Fruit fly (Drosophila melanogaster) whole organism, adult: ENCODE data around the gene CG42821.

Experiments used
- CG11617 ChIP-seq: fragments of 200-800 bp; sonication (Bioruptor generic); optimal IDR thresholded peaks from 2 replicates; lab custom pipeline; 2017; ENCODE audit warnings: mild to moderate bottlenecking, missing biosample characterization, missing genetic modification reagents, missing genetic modification characterization
- CG12768 ChIP-seq: fragments of 200-800 bp; sonication (Bioruptor generic); optimal IDR thresholded peaks from 2 replicates; lab custom pipeline; 2017; ENCODE audit warnings: missing biosample characterization, missing genetic modification characterization, mild to moderate bottlenecking, moderate library complexity, missing genetic modification reagents
- CG14711 ChIP-seq: fragments of 200-800 bp; sonication (Bioruptor generic); optimal IDR thresholded peaks from 2 replicates; lab custom pipeline; 2018; ENCODE audit warnings: missing biosample characterization, mild to moderate bottlenecking, missing genetic modification characterization, moderate library complexity
- CG1620 ChIP-seq: fragments of 200-800 bp; sonication (Bioruptor generic); optimal IDR thresholded peaks from 2 replicates; lab custom pipeline; 2016; ENCODE audit warnings: missing biosample characterization, missing genetic modification characterization
- CG33017 ChIP-seq: fragments of 200-800 bp; sonication (Bioruptor generic); optimal IDR thresholded peaks from 2 replicates; lab custom pipeline; 2018; ENCODE audit warnings: missing biosample characterization, mild to moderate bottlenecking, missing genetic modification characterization, moderate library complexity
- CG5204 ChIP-seq: fragments of 200-800 bp; sonication (Bioruptor generic); optimal IDR thresholded peaks from 2 replicates; lab custom pipeline; 2016; ENCODE audit warnings: missing biosample characterization, missing genetic modification characterization
- CG7045 ChIP-seq: fragments of 200-800 bp; sonication (Bioruptor generic); optimal IDR thresholded peaks from 2 replicates; lab custom pipeline; 2017; ENCODE audit warnings: missing biosample characterization, mild to moderate bottlenecking, missing genetic modification characterization
- CG7101 ChIP-seq: fragments of 200-800 bp; sonication (Bioruptor generic); optimal IDR thresholded peaks from 2 replicates; lab custom pipeline; 2018; ENCODE audit warnings: missing biosample characterization, mild to moderate bottlenecking, missing genetic modification characterization, moderate library complexity
- Clk ChIP-seq: fragments of 200-800 bp; sonication (Bioruptor generic); optimal IDR thresholded peaks from 2 replicates; lab custom pipeline; 2017; ENCODE audit warnings: missing biosample characterization, missing genetic modification characterization
- Crg-1 ChIP-seq: fragments of 200-800 bp; sonication (Bioruptor generic); optimal IDR thresholded peaks from 2 replicates; lab custom pipeline; 2016; ENCODE audit warnings: missing biosample characterization, missing genetic modification characterization
- Hr96 ChIP-seq: fragments of 200-800 bp; sonication (Bioruptor generic); optimal IDR thresholded peaks from 2 replicates; lab custom pipeline; 2016; ENCODE audit warnings: missing biosample characterization, missing genetic modification characterization
- Mnt ChIP-seq: fragments of 200-800 bp; sonication (Bioruptor generic); optimal IDR thresholded peaks from 2 replicates; lab custom pipeline; 2016; ENCODE audit warnings: missing biosample characterization, mild to moderate bottlenecking, missing genetic modification characterization
- bab1 ChIP-seq: fragments of 200-800 bp; sonication (Bioruptor generic); optimal IDR thresholded peaks from 3 replicates; lab custom pipeline; 2019; ENCODE audit warnings: missing biosample characterization, mild to moderate bottlenecking, missing genetic modification characterization, moderate library complexity
- cic ChIP-seq: fragments of 200-800 bp; sonication (Bioruptor generic); optimal IDR thresholded peaks from 2 replicates; lab custom pipeline; 2017; ENCODE audit warnings: missing biosample characterization, mild to moderate bottlenecking, missing genetic modification characterization, moderate library complexity
- cnc ChIP-seq, 2 experiments: fragments of >200 bp; optimal IDR thresholded peaks; 2 replicates each; lab custom pipeline; 2017
- kay ChIP-seq: fragments of 200-800 bp; sonication (Bioruptor generic); peaks from one replicate; lab custom pipeline; 2016; ENCODE audit warnings: missing biosample characterization, missing genetic modification characterization, borderline replicate concordance
- ovo ChIP-seq: fragments of 200-800 bp; sonication (Bioruptor generic); optimal IDR thresholded peaks from 2 replicates; lab custom pipeline; 2016; ENCODE audit warnings: missing biosample characterization, missing genetic modification characterization
- pad ChIP-seq: fragments of 200-800 bp; sonication (Bioruptor generic); optimal IDR thresholded peaks from 3 replicates; lab custom pipeline; 2017; ENCODE audit warnings: missing biosample characterization, missing genetic modification characterization, mild to moderate bottlenecking, moderate library complexity, missing genetic modification reagents
- tj ChIP-seq: fragments of 200-800 bp; sonication (Bioruptor generic); optimal IDR thresholded peaks from 3 replicates; lab custom pipeline; 2017; ENCODE audit warnings: missing biosample characterization, mild to moderate bottlenecking, missing genetic modification characterization, moderate library complexity
- toe ChIP-seq: fragments of 200-800 bp; sonication (Bioruptor generic); optimal IDR thresholded peaks from 2 replicates; lab custom pipeline; 2016; ENCODE audit warnings: missing biosample characterization, missing genetic modification characterization

CG42821 gene

DNA sequence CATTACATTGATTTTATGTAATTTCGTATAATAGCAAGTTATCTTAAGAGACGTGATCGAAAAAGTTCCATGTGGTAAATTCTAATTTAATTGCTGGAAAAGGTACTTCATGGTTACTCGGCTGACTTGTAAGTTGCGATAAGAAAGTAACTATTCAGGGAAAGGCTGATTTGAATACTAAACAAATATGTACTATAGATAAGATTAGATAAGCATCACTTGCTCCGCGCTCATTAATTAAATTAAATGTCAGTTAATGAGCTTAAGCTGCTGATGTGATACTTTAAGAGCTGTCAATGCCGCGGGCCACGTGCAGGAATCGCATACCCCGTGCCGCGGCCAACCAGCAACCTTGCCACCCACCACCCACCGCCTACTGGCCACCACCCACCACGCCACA is 12.8 kb upstream of the CG42821 start:
- TF ChIP-seq cic (GFP tag; lab: Kevin White, UChicago), result peak; percentile 21
- TF ChIP-seq kay, result peak; percentile 25
- peak; percentile 44 for TF ChIP-seq CG33017
- no peak for TF ChIP-seq CG1620 (GFP tag; lab: Kevin White, UChicago)
- TF ChIP-seq CG7101 (tag; lab: Kevin White, UChicago), result peak; percentile 16

- peak; percentile 30 for TF ChIP-seq pad (GFP tag; lab: Kevin White, UChicago)
- peak; percentile 61 for TF ChIP-seq CG7045
- TF ChIP-seq Mnt (GFP tag; lab: Kevin White, UChicago), result no peak
- no peak for TF ChIP-seq ovo (GFP tag; lab: Kevin White, UChicago)
- TF ChIP-seq CG7101 (tag; lab: Kevin White, UChicago), result peak; percentile 35
- TF ChIP-seq cic (GFP tag; lab: Kevin White, UChicago), result no peak
- peak; percentile 52 for TF ChIP-seq CG14711
- TF ChIP-seq CG12768 (GFP tag; lab: Kevin White, UChicago), result peak; percentile 31
- TF ChIP-seq toe (GFP tag; lab: Kevin White, UChicago), result peak; percentile 4
- no peak for TF ChIP-seq Clk (GFP tag; lab: Kevin White, UChicago)
- no peak for TF ChIP-seq CG33017
- TF ChIP-seq kay, result no peak
- peak; percentile 90 for TF ChIP-seq tj (GFP tag; lab: Kevin White, UChicago)
- no peak for TF ChIP-seq CG1620 (GFP tag; lab: Kevin White, UChicago)
- TF ChIP-seq Crg-1, result no peak
- no peak for TF ChIP-seq CG5204 (GFP tag; lab: Kevin White, UChicago)
- TF ChIP-seq cnc (optimal IDR thresholded peaks at IDR 0.05; lab: Kevin White, UChicago), result no peak
- TF ChIP-seq bab1 (GFP tag; lab: Kevin White, UChicago), result peak; percentile 52
- no peak for TF ChIP-seq CG11617
- TF ChIP-seq Hr96 (GFP tag; lab: Kevin White, UChicago), result no peak
These were observed 12.2 kb upstream of the CG42821 start for dm6 chr3R:17400675-17401118.

DNA sequence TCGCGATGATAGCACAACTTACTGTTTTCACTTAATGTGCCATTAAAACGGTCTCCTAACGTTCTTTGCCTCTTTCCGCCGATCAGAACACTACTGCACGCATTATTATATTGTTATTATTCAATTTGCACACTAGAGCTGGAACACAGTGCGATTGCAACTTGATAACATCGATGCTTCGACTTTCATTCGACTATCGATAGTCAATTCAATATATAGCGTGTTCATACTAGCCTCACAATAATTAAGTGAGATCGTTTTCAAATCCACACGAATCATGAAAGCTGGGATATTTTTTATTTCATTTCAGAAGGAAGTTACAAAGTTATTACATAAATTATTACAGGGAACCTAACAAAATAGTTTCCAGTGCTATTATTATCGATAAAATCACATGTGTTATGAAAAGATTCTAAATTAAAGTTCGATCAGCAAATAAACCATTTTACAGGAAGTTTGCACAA is 11.6 kb upstream of the CG42821 start:
- TF ChIP-seq Hr96 (GFP tag; lab: Kevin White, UChicago) (peak; percentile 56), CG11617 (peak; percentile 1), CG14711 (peak; percentile 22), CG7101 (tag; lab: Kevin White, UChicago) (peak; percentile 48), Crg-1 (peak; percentile 44), ovo (GFP tag; lab: Kevin White, UChicago) (peak; percentile 20), pad (GFP tag; lab: Kevin White, UChicago) (no peak), tj (GFP tag; lab: Kevin White, UChicago) (no peak), CG12768 (GFP tag; lab: Kevin White, UChicago) (no peak), bab1 (GFP tag; lab: Kevin White, UChicago) (peak; percentile 45), CG1620 (GFP tag; lab: Kevin White, UChicago) (peak; percentile 7), toe (GFP tag; lab: Kevin White, UChicago) (peak; percentile 38), CG33017 (peak; percentile 28), CG5204 (GFP tag; lab: Kevin White, UChicago) (peak; percentile 78), kay (peak; percentile 89), Mnt (GFP tag; lab: Kevin White, UChicago) (peak; percentile 31)

DNA sequence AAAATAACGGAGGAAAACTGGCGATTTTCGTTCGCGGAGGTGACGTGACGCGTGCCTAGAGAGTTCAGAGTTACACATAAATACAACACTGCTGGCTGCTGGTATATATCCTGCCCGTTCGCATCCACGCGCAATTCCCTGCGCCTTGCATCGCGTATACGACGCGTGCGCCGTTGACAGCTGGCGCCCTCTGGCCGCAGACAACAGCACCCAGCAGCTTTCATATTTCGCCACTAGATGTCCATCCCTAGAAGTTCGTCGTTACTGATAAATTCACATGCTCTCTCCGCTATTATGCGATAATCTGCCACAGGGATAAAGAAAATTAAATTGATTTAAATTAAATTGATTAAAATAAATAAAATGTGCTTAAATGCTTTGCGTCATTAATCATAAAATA is 10.4 kb upstream of the CG42821 start, which contains the start of gene Sur-8:
TSS of gene Sur-8 (minus strand) at position 82 of the 400 bp plus-strand sequence.
- TF ChIP-seq Mnt (GFP tag; lab: Kevin White, UChicago) (peak; percentile 36), CG7045 (peak; percentile 30), pad (GFP tag; lab: Kevin White, UChicago) (peak; percentile 32), ovo (GFP tag; lab: Kevin White, UChicago) (peak; percentile 42), Clk (GFP tag; lab: Kevin White, UChicago) (no peak), tj (GFP tag; lab: Kevin White, UChicago) (no peak), CG14711 (no peak), Crg-1 (no peak), toe (GFP tag; lab: Kevin White, UChicago) (peak; percentile 35), CG5204 (GFP tag; lab: Kevin White, UChicago) (peak; percentile 33), Hr96 (GFP tag; lab: Kevin White, UChicago) (peak; percentile 74), CG33017 (no peak), CG1620 (GFP tag; lab: Kevin White, UChicago) (peak; percentile 62)

DNA sequence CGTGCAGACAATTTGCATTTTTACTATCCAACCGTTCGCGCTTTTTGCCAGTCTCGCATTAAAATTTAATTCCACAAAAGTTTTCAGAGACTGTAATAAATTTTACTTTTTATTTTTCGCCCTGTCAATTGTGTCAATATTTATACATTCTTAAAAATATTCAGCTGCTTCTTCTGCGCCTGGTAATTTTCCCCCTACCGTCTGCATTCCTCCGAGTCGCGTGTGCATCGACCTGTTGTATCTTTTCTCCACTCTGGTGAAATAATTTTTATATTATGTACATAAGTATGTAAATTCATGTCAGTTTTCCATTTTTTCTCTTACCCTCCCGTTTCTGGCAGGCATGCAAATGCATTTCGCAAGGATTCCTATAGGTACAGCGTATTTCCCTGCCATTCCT is 9.7 kb upstream of the CG42821 start, which contains the start of gene CG34279:
TSS of gene CG34279 (minus strand) at position 101 of the 400 bp plus-strand sequence.
- TF ChIP-seq pad (GFP tag; lab: Kevin White, UChicago) (no peak), Hr96 (GFP tag; lab: Kevin White, UChicago) (no peak), CG14711 (no peak), tj (GFP tag; lab: Kevin White, UChicago) (no peak), toe (GFP tag; lab: Kevin White, UChicago) (no peak), Mnt (GFP tag; lab: Kevin White, UChicago) (no peak), CG1620 (GFP tag; lab: Kevin White, UChicago) (no peak), CG7045 (no peak)

dm6 chr3R:17403618-17404017 is 9.3 kb upstream of the CG42821 start, which contains the start of gene CG34280:
CG34280 (minus strand) TSS chr3R:17403718.
- no peak for TF ChIP-seq CG1620 (GFP tag; lab: Kevin White, UChicago)
- no peak for TF ChIP-seq toe (GFP tag; lab: Kevin White, UChicago)
- TF ChIP-seq kay, result peak; percentile 58
